In genomic region chrV:6225745-6226528, ce11 we compare ENCODE assay signal across 7 worm cellular contexts.
TF ChIP-seq lines count a peak whose summit lies in the region.

No protein-coding gene starts in this region.

TF ChIP-seq in whole organism, L1 larva, 84 proteins besides CTCF, POLR2A, EP300 and RAD21 (continues in another document):
- TF ChIP-seq lsy-2 (tag; optimal IDR thresholded peaks at IDR 0.05; lab: Kevin White, UChicago) (peak; percentile 23), lin-39 (tag; optimal IDR thresholded peaks at IDR 0.05; lab: Kevin White, UChicago) (peak; percentile 21), mep-1 (tag; optimal IDR thresholded peaks at IDR 0.05; lab: Kevin White, UChicago) (peak; percentile 25), nhr-47 (tag; optimal IDR thresholded peaks at IDR 0.05; lab: Kevin White, UChicago) (peak; percentile 26), blmp-1 (tag; optimal IDR thresholded peaks at IDR 0.05; lab: Kevin White, UChicago) (peak; percentile 7), C04F5.9 (tag; optimal IDR thresholded peaks at IDR 0.05; lab: Kevin White, UChicago) (peak; percentile 2), dsc-1 (tag; optimal IDR thresholded peaks at IDR 0.05; lab: Kevin White, UChicago) (peak; percentile 68), nhr-85 (tag; lab: Kevin White, UChicago) (peak; percentile 83), hlh-17 (GFP tag; optimal IDR thresholded peaks at IDR 0.05; lab: Kevin White, UChicago; ENCODE audit: borderline replicate concordance) (no peak), ama-1 (optimal IDR thresholded peaks at IDR 0.05; lab: Kevin White, UChicago) (peak; percentile 56), sup-37 (GFP tag; optimal IDR thresholded peaks at IDR 0.05; lab: Kevin White, UChicago) (peak; percentile 10), egl-27 (tag; optimal IDR thresholded peaks at IDR 0.05; lab: Kevin White, UChicago) (no peak), lin-14 (GFP tag; optimal IDR thresholded peaks at IDR 0.05; lab: Kevin White, UChicago) (no peak)

TF ChIP-seq in whole organism, L2 larva, 48 proteins besides CTCF, POLR2A, EP300 and RAD21 (continues in another document):
- TF ChIP-seq nhr-21 (tag; optimal IDR thresholded peaks at IDR 0.05; lab: Kevin White, UChicago) (peak; percentile 45), lsy-2 (tag; optimal IDR thresholded peaks at IDR 0.05; lab: Kevin White, UChicago) (peak in 1 of 2 experiments; percentile 57), gmeb-1 (tag; optimal IDR thresholded peaks at IDR 0.05; lab: Kevin White, UChicago) (peak; percentile 13), sma-9 (GFP tag; optimal IDR thresholded peaks at IDR 0.05; lab: Kevin White, UChicago) (peak; percentile 15), sma-9 (tag; optimal IDR thresholded peaks at IDR 0.05; lab: Kevin White, UChicago) (no peak), lin-13 (GFP tag; optimal IDR thresholded peaks at IDR 0.05; lab: Kevin White, UChicago) (peak; percentile 74), peb-1 (tag; optimal IDR thresholded peaks at IDR 0.05; lab: Kevin White, UChicago) (no peak), ztf-4 (tag; optimal IDR thresholded peaks at IDR 0.05; lab: Kevin White, UChicago) (peak; percentile 70), ama-1 (optimal IDR thresholded peaks at IDR 0.05; lab: Kevin White, UChicago) (peak; percentile 7), crh-2 (tag; optimal IDR thresholded peaks at IDR 0.05; lab: Kevin White, UChicago) (no peak), nhr-6 (tag; optimal IDR thresholded peaks at IDR 0.05; lab: Kevin White, UChicago) (peak; percentile 26), ceh-16 (tag; optimal IDR thresholded peaks at IDR 0.05; lab: Kevin White, UChicago) (peak; percentile 37), C34F6.9 (tag; optimal IDR thresholded peaks at IDR 0.05; lab: Kevin White, UChicago) (peak; percentile 3)

TF ChIP-seq in whole organism, L3 larva, 47 proteins besides CTCF, POLR2A, EP300 and RAD21 (continues in another document):
- TF ChIP-seq ceh-16 (tag; optimal IDR thresholded peaks at IDR 0.05; lab: Kevin White, UChicago), result no peak
- no peak for TF ChIP-seq fkh-10 (GFP tag; optimal IDR thresholded peaks at IDR 0.05; lab: Kevin White, UChicago)
- TF ChIP-seq nhr-76 (tag; optimal IDR thresholded peaks at IDR 0.05; lab: Kevin White, UChicago), result no peak
- TF ChIP-seq pha-4 (tag; optimal IDR thresholded peaks at IDR 0.05; lab: Kevin White, UChicago), result peak; percentile 28
- no peak for TF ChIP-seq ZK546.5 (tag; optimal IDR thresholded peaks at IDR 0.05; lab: Kevin White, UChicago)
- TF ChIP-seq eor-1 (tag; optimal IDR thresholded peaks at IDR 0.05; lab: Kevin White, UChicago), result no peak
- peak; percentile 15 for TF ChIP-seq nhr-25 (tag; optimal IDR thresholded peaks at IDR 0.05; lab: Kevin White, UChicago)
- TF ChIP-seq ama-1 (optimal IDR thresholded peaks at IDR 0.05; lab: Kevin White, UChicago), result peak; percentile 92
- no peak for TF ChIP-seq pqm-1 (tag; optimal IDR thresholded peaks at IDR 0.05; lab: Kevin White, UChicago)
- TF ChIP-seq lin-39 (tag; optimal IDR thresholded peaks at IDR 0.05; lab: Kevin White, UChicago), result peak; percentile 46
- no peak for TF ChIP-seq ceh-82 (tag; optimal IDR thresholded peaks at IDR 0.05; lab: Kevin White, UChicago)
- no peak for TF ChIP-seq fos-1 (tag; optimal IDR thresholded peaks at IDR 0.05; lab: Kevin White, UChicago)
- TF ChIP-seq elt-2 (tag; optimal IDR thresholded peaks at IDR 0.05; lab: Kevin White, UChicago), result no peak
- no peak for TF ChIP-seq ztf-11 (tag; optimal IDR thresholded peaks at IDR 0.05; lab: Kevin White, UChicago)
- no peak for TF ChIP-seq sea-2 (GFP tag; optimal IDR thresholded peaks at IDR 0.05; lab: Kevin White, UChicago)

TF ChIP-seq in whole organism, L4 larva, 104 proteins besides CTCF, POLR2A, EP300 and RAD21 (continues in another document):
- no peak for TF ChIP-seq spr-3 (GFP tag; optimal IDR thresholded peaks at IDR 0.05; lab: Kevin White, UChicago)
- no peak for TF ChIP-seq dve-1 (tag; optimal IDR thresholded peaks at IDR 0.05; lab: Kevin White, UChicago; ENCODE audit: insufficient read depth)
- peak; percentile 21; the same call in 1 of the 2 replicates for TF ChIP-seq zfp-3 (GFP tag; conservative IDR thresholded peaks at IDR 0.05; lab: Robert Waterston, UW)
- peak; percentile 5 for TF ChIP-seq mep-1 (tag; optimal IDR thresholded peaks at IDR 0.05; lab: Kevin White, UChicago)
- no peak for TF ChIP-seq F44E2.7 (GFP tag; IDR thresholded peaks at IDR 0.05; lab: Robert Waterston, UW)
- TF ChIP-seq hlh-30 (tag; optimal IDR thresholded peaks at IDR 0.05; lab: Kevin White, UChicago; ENCODE audit: insufficient read depth), result peak; percentile 17
- no peak for TF ChIP-seq zfp-2 (tag; optimal IDR thresholded peaks at IDR 0.05; lab: Kevin White, UChicago)
- TF ChIP-seq tra-1 (GFP tag; IDR thresholded peaks at IDR 0.05; lab: Robert Waterston, UW), result no peak
- peak; percentile 39; the same call in 1 of the 2 replicates for TF ChIP-seq set-16 (GFP tag; IDR thresholded peaks at IDR 0.05; lab: Robert Waterston, UW)
- peak; percentile 5 for TF ChIP-seq hlh-11 (tag; optimal IDR thresholded peaks at IDR 0.05; lab: Kevin White, UChicago)
- peak; percentile 45 for TF ChIP-seq T26A8.4 (GFP tag; IDR thresholded peaks at IDR 0.05; lab: Robert Waterston, UW)
- TF ChIP-seq rbr-2 (tag; optimal IDR thresholded peaks at IDR 0.05; lab: Kevin White, UChicago), result no peak
- TF ChIP-seq nhr-48 (tag; optimal IDR thresholded peaks at IDR 0.05; lab: Kevin White, UChicago), result no peak

TF ChIP-seq in whole organism, midembryonic, 9 proteins besides CTCF, POLR2A, EP300 and RAD21:
- TF ChIP-seq ztf-29 (GFP tag; IDR thresholded peaks at IDR 0.05; lab: Robert Waterston, UW) (no peak), flt-1 (GFP tag; IDR thresholded peaks at IDR 0.05; lab: Robert Waterston, UW) (peak; percentile 19; the same call in 1 of the 2 replicates)

TF ChIP-seq in whole organism, mixed stage, embryonic, 35 proteins besides CTCF, POLR2A, EP300 and RAD21:
- TF ChIP-seq ces-1 (GFP tag; optimal IDR thresholded peaks at IDR 0.05; lab: Kevin White, UChicago), result peak; percentile 27
- no peak for TF ChIP-seq cnd-1 (tag; optimal IDR thresholded peaks at IDR 0.05; lab: Kevin White, UChicago)
TF ChIP-seq in whole organism, mixed stage, embryonic: peak in this region for 1.

TF ChIP-seq in whole organism, young adult, 124 proteins besides CTCF, POLR2A, EP300 and RAD21:
- no peak for TF ChIP-seq ekl-4 (GFP tag; IDR thresholded peaks at IDR 0.05; lab: Robert Waterston, UW)
- peak in 1 of 3 experiments; percentile 26 for TF ChIP-seq lin-35 (GFP tag; optimal IDR thresholded peaks at IDR 0.05; lab: Kevin White, UChicago)
- peak; percentile 4 for TF ChIP-seq gei-17 (GFP tag; optimal IDR thresholded peaks at IDR 0.05; lab: Kevin White, UChicago)
- 0 out of 2 replicates have a peak, but pooled peaks have one; percentile 15 for TF ChIP-seq madf-3 (GFP tag; IDR thresholded peaks at IDR 0.05; lab: Robert Waterston, UW)
- 0 out of 2 replicates have a peak, but pooled peaks have one; percentile 15 for TF ChIP-seq lir-1 (GFP tag; conservative IDR thresholded peaks at IDR 0.05; lab: Robert Waterston, UW)
- TF ChIP-seq pbrm-1 (GFP tag; IDR thresholded peaks at IDR 0.05; lab: Robert Waterston, UW), result no peak; the same call in 1 of the 2 replicates
- TF ChIP-seq mel-28 (tag; optimal IDR thresholded peaks at IDR 0.05; lab: Kevin White, UChicago; ENCODE audit: borderline replicate concordance), result no peak
- TF ChIP-seq cebp-1 (GFP tag; IDR thresholded peaks at IDR 0.05; lab: Robert Waterston, UW), result no peak
- peak; percentile 30 for TF ChIP-seq cebp-1 (tag; optimal IDR thresholded peaks at IDR 0.05; lab: Kevin White, UChicago)
- TF ChIP-seq ets-4 (GFP tag; optimal IDR thresholded peaks at IDR 0.05; lab: Kevin White, UChicago), result no peak
- TF ChIP-seq chd-7 (tag; optimal IDR thresholded peaks at IDR 0.05; lab: Kevin White, UChicago), result peak; percentile 27
- peak; percentile 36; the same call in 1 of the 2 replicates for TF ChIP-seq mcd-1 (GFP tag; IDR thresholded peaks at IDR 0.05; lab: Robert Waterston, UW)
- TF ChIP-seq ztf-6 (GFP tag; IDR thresholded peaks at IDR 0.05; lab: Robert Waterston, UW), result no peak
- no peak for TF ChIP-seq pha-4 (tag; optimal IDR thresholded peaks at IDR 0.05; lab: Kevin White, UChicago)
- peak; percentile 71 for TF ChIP-seq zfh-2 (GFP tag; conservative IDR thresholded peaks at IDR 0.05; lab: Robert Waterston, UW)
- no peak for TF ChIP-seq Y56A3A.18 (GFP tag; IDR thresholded peaks at IDR 0.05; lab: Robert Waterston, UW)
- peak; percentile 23 for TF ChIP-seq nfyb-1 (GFP tag; IDR thresholded peaks at IDR 0.05; lab: Robert Waterston, UW)
- TF ChIP-seq K11D2.4 (GFP tag; IDR thresholded peaks at IDR 0.05; lab: Robert Waterston, UW), result 0 out of 2 replicates have a peak, but pooled peaks have one; percentile 28
- TF ChIP-seq hmg-20 (GFP tag; IDR thresholded peaks at IDR 0.05; lab: Robert Waterston, UW), result peak; percentile 25; the same call in 1 of the 2 replicates
- peak; percentile 29 for TF ChIP-seq F52B5.7 (tag; optimal IDR thresholded peaks at IDR 0.05; lab: Kevin White, UChicago)
- peak; percentile 6 for TF ChIP-seq ZK185.1 (tag; optimal IDR thresholded peaks at IDR 0.05; lab: Kevin White, UChicago; ENCODE audit: poor library complexity, severe bottlenecking)
- 0 out of 2 replicates have a peak, but pooled peaks have one; percentile 12 for TF ChIP-seq nfya-2 (GFP tag; IDR thresholded peaks at IDR 0.05; lab: Robert Waterston, UW)
- TF ChIP-seq repo-1 (tag; optimal IDR thresholded peaks at IDR 0.05; lab: Kevin White, UChicago), result peak; percentile 56
- TF ChIP-seq egl-18 (GFP tag; IDR thresholded peaks at IDR 0.05; lab: Robert Waterston, UW), result no peak
- TF ChIP-seq Y53G8AR.9 (GFP tag; conservative IDR thresholded peaks at IDR 0.05; lab: Robert Waterston, UW), result 0 out of 2 replicates have a peak, but pooled peaks have one; percentile 10
- TF ChIP-seq mes-4 (tag; optimal IDR thresholded peaks at IDR 0.05; lab: Kevin White, UChicago), result no peak
TF ChIP-seq in whole organism, young adult: peak in this region for 16.
